Fruit fly (Drosophila melanogaster): ENCODE measurements around the gene eya.

DNA sequence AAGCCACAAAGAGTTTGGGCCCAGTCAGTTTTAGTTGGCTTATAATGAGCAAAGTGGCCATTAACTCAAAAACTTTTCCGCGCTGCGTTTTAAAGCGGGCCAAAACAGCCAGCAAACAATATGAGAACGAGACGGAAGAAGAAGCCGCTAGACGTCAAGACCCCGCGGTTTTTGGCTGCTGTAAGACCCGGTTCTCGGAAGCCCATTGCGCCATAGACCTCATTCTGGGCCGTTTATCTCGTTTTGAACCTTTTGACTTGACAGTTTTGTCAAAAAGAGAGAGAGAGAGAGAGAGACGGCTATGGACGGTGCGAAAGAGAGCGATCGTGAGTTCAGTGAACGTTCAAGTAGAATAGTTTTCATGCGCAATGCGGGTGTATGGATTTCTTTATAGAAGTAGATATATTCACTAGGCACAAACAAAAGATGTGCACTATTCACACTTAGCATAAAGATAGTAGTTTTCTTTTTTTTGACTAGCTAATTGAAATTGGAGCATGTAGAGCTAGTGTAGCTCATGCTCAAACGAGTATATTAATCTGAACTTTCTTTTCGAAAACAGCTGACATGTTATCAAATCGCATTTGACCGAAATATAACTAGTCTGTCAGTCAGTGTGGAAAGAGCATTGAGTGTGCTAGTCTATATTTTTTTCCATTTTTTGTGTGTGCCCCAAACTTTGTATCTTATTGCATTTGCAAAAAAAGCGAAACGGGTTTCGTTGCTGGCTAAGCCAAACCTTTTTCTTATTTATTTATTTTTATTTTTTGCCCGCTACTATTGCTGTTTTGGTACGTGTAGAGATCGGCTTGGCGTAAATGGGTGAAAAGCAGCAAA lies 43.7 kb downstream of the eya start:
- TF ChIP-seq pan (optimal IDR thresholded peaks at IDR 0.05), result no peak
- no peak for TF ChIP-seq usp (GFP tag; optimal IDR thresholded peaks at IDR 0.05)
- no peak for TF ChIP-seq EcR (GFP tag; optimal IDR thresholded peaks at IDR 0.05)
- TF ChIP-seq psq (optimal IDR thresholded peaks at IDR 0.05), result no peak
